Fruit fly (Drosophila melanogaster): ENCODE results near the gene CG15824.

The CG15824 gene

DNA sequence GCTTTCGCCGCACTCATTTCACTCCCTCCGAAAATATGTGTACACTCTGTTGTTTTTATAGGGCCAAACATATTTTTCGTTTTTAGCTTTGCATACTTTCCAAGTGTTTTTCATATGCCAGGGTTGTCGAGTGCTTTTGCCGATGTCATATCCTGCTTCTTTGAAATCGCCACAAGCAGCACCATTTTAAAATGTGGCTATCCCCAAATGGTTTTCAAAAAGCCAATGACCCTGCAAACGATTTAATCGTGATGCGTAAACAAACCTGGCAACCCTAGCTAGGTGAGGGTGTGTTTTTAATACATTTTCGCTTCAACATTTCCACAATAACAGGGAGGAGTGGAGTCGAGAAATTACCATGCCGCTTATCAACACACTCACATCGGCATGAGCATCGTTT, 7.5 kb upstream of the CG15824 start (continued):
- TF ChIP-seq Drgx (GFP tag; IDR thresholded peaks at IDR 0.05) (no peak), B-H1 (GFP tag; IDR thresholded peaks at IDR 0.05) (peak; percentile 24; the same call in 1 of the 3 replicates), tio (GFP tag; optimal IDR thresholded peaks at IDR 0.05) (no peak), CG9797 (GFP tag; optimal IDR thresholded peaks at IDR 0.05) (no peak), pros (GFP tag; optimal IDR thresholded peaks at IDR 0.05) (no peak), CG15514 (GFP tag; optimal IDR thresholded peaks at IDR 0.05) (peak; percentile 31), al (GFP tag; IDR thresholded peaks at IDR 0.05) (no peak), bowl (GFP tag; IDR thresholded peaks at IDR 0.05) (no peak), CG3838 (GFP tag; optimal IDR thresholded peaks at IDR 0.05) (no peak), CG9609 (GFP tag; optimal IDR thresholded peaks at IDR 0.05) (no peak), CG10654 (GFP tag; optimal IDR thresholded peaks at IDR 0.05) (no peak), Bdp1 (GFP tag; optimal IDR thresholded peaks at IDR 0.05) (no peak), CG11723 (GFP tag; optimal IDR thresholded peaks at IDR 0.05) (no peak), CG8924 (tag; optimal IDR thresholded peaks at IDR 0.05) (no peak), HLHmδ (GFP tag; optimal IDR thresholded peaks at IDR 0.05) (no peak), amos (GFP tag; IDR thresholded peaks at IDR 0.05; ENCODE audit: partially characterized antibody) (no peak), Mrtf (GFP tag; IDR thresholded peaks at IDR 0.05) (no peak), cad (GFP tag; optimal IDR thresholded peaks at IDR 0.05) (no peak), Sox102F (GFP tag; optimal IDR thresholded peaks at IDR 0.05) (peak; percentile 53), trh (GFP tag; optimal IDR thresholded peaks at IDR 0.05) (no peak), YL-1 (GFP tag; optimal IDR thresholded peaks at IDR 0.05) (no peak), CkIIα-i1 (GFP tag; IDR thresholded peaks at IDR 0.05) (no peak), ac (GFP tag; optimal IDR thresholded peaks at IDR 0.05) (no peak), CG8089 (GFP tag; optimal IDR thresholded peaks at IDR 0.05) (no peak), CG3847 (GFP tag; IDR thresholded peaks at IDR 0.05) (0 out of 2 replicates have a peak, but pooled peaks have one; percentile 34), tna (GFP tag; IDR thresholded peaks at IDR 0.05; ENCODE audit: partially characterized antibody) (no peak), CG17385 (GFP tag; optimal IDR thresholded peaks at IDR 0.05) (peak; percentile 32), sens (GFP tag) (peak; percentile 72), ranshi (GFP tag; IDR thresholded peaks at IDR 0.05) (peak; percentile 33; the same call in 1 of the 2 replicates), CG12071 (GFP tag; optimal IDR thresholded peaks at IDR 0.05) (peak; percentile 48), CG10267 (tag; optimal IDR thresholded peaks at IDR 0.05) (peak; percentile 15), slp2 (GFP tag; optimal IDR thresholded peaks at IDR 0.05) (no peak), trem (tag; optimal IDR thresholded peaks at IDR 0.05) (no peak), Neu2 (GFP tag; optimal IDR thresholded peaks at IDR 0.05; ENCODE audit: borderline replicate concordance) (no peak), CG7372 (GFP tag; IDR thresholded peaks at IDR 0.05) (no peak), sob (GFP tag; IDR thresholded peaks at IDR 0.05) (no peak), CG14050 (GFP tag; IDR thresholded peaks at IDR 0.05) (no peak), CG31388 (GFP tag; optimal IDR thresholded peaks at IDR 0.05) (no peak), sr (GFP tag; IDR thresholded peaks at IDR 0.05) (no peak), ATbp (GFP tag; optimal IDR thresholded peaks at IDR 0.05) (peak; percentile 32), CG2116 (GFP tag; optimal IDR thresholded peaks at IDR 0.05) (no peak), Nf-YC (tag; optimal IDR thresholded peaks at IDR 0.05) (no peak), Hr78 (GFP tag; optimal IDR thresholded peaks at IDR 0.05) (no peak), CG33557 (GFP tag; optimal IDR thresholded peaks at IDR 0.05) (no peak), gsb (GFP tag; IDR thresholded peaks at IDR 0.05) (no peak), CG3995 (GFP tag; optimal IDR thresholded peaks at IDR 0.05) (no peak), CTCF (GFP tag; optimal IDR thresholded peaks at IDR 0.05) (no peak), ato (GFP tag; IDR thresholded peaks at IDR 0.05; ENCODE audit: partially characterized antibody) (no peak), MBD-R2 (GFP tag; IDR thresholded peaks at IDR 0.05) (no peak), CG9437 (GFP tag; optimal IDR thresholded peaks at IDR 0.05) (no peak), CG12219 (GFP tag; optimal IDR thresholded peaks at IDR 0.05) (peak; percentile 35), crp (GFP tag; optimal IDR thresholded peaks at IDR 0.05) (no peak)
